Worm (Caenorhabditis elegans) whole organism, L3 larva: ENCODE data around the gene tmed-10.

Experiments used
- ZK546.5 ChIP-seq: sonication (generic microtip); optimal IDR thresholded peaks from 2 replicates; lab custom pipeline; 2017; ENCODE audit warnings: missing biosample characterization, missing genetic modification characterization
- ama-1 ChIP-seq: fragments of 150-350 bp; optimal IDR thresholded peaks from 2 replicates; lab custom pipeline; 2018
- ceh-82 ChIP-seq: fragments of 150-350 bp; optimal IDR thresholded peaks from 2 replicates; lab custom pipeline; 2014; ENCODE audit warnings: missing biosample characterization, missing genetic modification characterization
- ceh-9 ChIP-seq: sonication (generic microtip); optimal IDR thresholded peaks from 2 replicates; lab custom pipeline; 2018; ENCODE audit warnings: missing biosample characterization, missing genetic modification characterization
- egl-5 ChIP-seq: fragments of 150-350 bp; optimal IDR thresholded peaks from 2 replicates; lab custom pipeline; 2017; ENCODE audit warnings: missing biosample characterization, missing genetic modification reagents, missing genetic modification characterization, inconsistent platforms
- elt-3 ChIP-seq, 3 experiments: fragments of 150-350 bp in 1 of 3; sonication (generic microtip) in 2 of 3; optimal IDR thresholded peaks; 2 replicates in 2 of 3; 4 replicates in 1 of 3; lab custom pipeline; 2014 to 2017; ENCODE audit warnings: missing biosample characterization in 3 of 3, missing genetic modification characterization in 3 of 3
- nhr-12 ChIP-seq: fragments of 150-350 bp; optimal IDR thresholded peaks from 2 replicates; lab custom pipeline; 2014; ENCODE audit warnings: missing biosample characterization, missing genetic modification characterization
- nhr-76 ChIP-seq: fragments of 150-350 bp; sonication (generic microtip); optimal IDR thresholded peaks from 5 replicates; lab custom pipeline; 2014; ENCODE audit warnings: missing biosample characterization, missing genetic modification characterization
- pha-4 ChIP-seq: fragments of 150-350 bp; optimal IDR thresholded peaks from 2 replicates; lab custom pipeline; 2014; ENCODE audit warnings: missing biosample characterization, missing genetic modification reagents, missing genetic modification characterization
- unc-62 ChIP-seq: fragments of 150-350 bp; sonication (generic microtip); optimal IDR thresholded peaks from 4 replicates; lab custom pipeline; 2014; ENCODE audit warnings: missing biosample characterization, missing genetic modification reagents, missing genetic modification characterization
- zag-1 ChIP-seq: fragments of 150-350 bp; optimal IDR thresholded peaks from 2 replicates; lab custom pipeline; 2014; ENCODE audit warnings: missing biosample characterization, missing genetic modification characterization
- ztf-11 ChIP-seq: fragments of 150-350 bp; optimal IDR thresholded peaks from 2 replicates; lab custom pipeline; 2014; ENCODE audit warnings: missing biosample characterization, missing genetic modification characterization
- ztf-4 ChIP-seq: fragments of 150-350 bp; optimal IDR thresholded peaks from 2 replicates; lab custom pipeline; 2014; ENCODE audit warnings: missing biosample characterization, missing genetic modification characterization

DNA sequence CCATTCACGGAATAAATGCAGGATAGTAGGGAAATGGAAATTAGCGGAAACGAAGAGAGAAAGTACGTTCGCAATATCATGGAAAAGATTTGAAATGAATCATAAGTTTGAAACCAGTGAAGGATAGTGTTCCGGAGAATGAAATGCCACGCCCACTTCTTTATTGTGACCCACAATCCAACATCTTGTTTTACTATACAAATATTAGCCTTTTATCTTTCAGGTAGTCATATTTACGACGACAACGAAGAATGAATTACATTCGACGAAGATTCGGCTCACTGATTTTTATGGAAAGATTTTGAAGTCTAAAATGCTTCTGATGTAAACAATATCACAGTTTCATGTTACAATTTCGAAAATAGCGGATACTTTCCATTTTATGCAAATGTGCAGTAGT is 10.0 kb downstream of the tmed-10 start, which contains the start of gene cutl-18:
- TF ChIP-seq zag-1 (tag; lab: Kevin White, UChicago) (no peak), ZK546.5 (tag; lab: Kevin White, UChicago) (no peak), unc-62 (GFP tag; lab: Kevin White, UChicago) (no peak), ztf-4 (tag; lab: Kevin White, UChicago) (no peak), egl-5 (tag; lab: Kevin White, UChicago) (no peak), ceh-9 (no peak), elt-3 (tag; optimal IDR thresholded peaks at IDR 0.05; lab: Kevin White, UChicago) (no peak), nhr-12 (tag; lab: Kevin White, UChicago) (no peak), ama-1 (lab: Kevin White, UChicago) (no peak), ceh-82 (tag; lab: Kevin White, UChicago) (no peak), ztf-11 (tag; lab: Kevin White, UChicago) (no peak), nhr-76 (no peak), pha-4 (tag; lab: Kevin White, UChicago) (no peak)
